Fruit fly (Drosophila melanogaster): ENCODE results near the gene CG5849.
A peak's percentile ranks its signal among the peaks of the same experiment; 100 is the strongest.

Gene CG5849

DNA sequence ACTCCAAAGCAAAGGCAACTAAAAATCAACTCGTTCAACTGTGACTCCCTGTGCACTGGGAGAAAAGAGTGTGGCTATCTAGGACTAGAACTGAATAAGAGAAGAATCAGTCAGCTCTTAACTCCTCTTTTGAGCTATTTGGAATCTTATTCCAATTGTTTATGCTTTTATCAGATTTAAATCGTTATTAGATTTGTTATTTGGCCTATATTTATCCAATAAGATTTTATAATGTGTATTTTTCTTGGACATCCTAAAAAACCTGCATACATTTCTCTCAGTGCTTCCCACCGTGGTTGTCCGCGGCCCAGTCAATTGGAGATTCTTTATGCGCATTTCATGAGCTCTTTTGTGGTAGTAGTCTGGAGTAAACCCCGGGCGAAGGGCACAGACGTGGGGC is 41.5 kb downstream of the CG5849 start (continued):
- TF ChIP-seq CG31627 (GFP tag; optimal IDR thresholded peaks at IDR 0.05) (peak; percentile 93), CG3032 (tag; optimal IDR thresholded peaks at IDR 0.05) (peak; percentile 95), CG6808 (GFP tag; optimal IDR thresholded peaks at IDR 0.05) (peak; percentile 93), CG6854 (GFP tag; optimal IDR thresholded peaks at IDR 0.05) (peak; percentile 74), Met (GFP tag; optimal IDR thresholded peaks at IDR 0.05) (peak; percentile 92), Sox102F (GFP tag; optimal IDR thresholded peaks at IDR 0.05) (peak; percentile 93), CG7368 (GFP tag; optimal IDR thresholded peaks at IDR 0.05) (peak; percentile 88), CG6276 (GFP tag; optimal IDR thresholded peaks at IDR 0.05) (peak; percentile 74), Hr38 (GFP tag; optimal IDR thresholded peaks at IDR 0.05) (no peak), Ets96B (tag; optimal IDR thresholded peaks at IDR 0.05) (peak; percentile 95), Hr4 (GFP tag; optimal IDR thresholded peaks at IDR 0.05) (peak; percentile 85), lz (GFP tag; optimal IDR thresholded peaks at IDR 0.05) (peak; percentile 89), dsx (GFP tag; optimal IDR thresholded peaks at IDR 0.05; ENCODE audit: poor library complexity, severe bottlenecking) (peak; percentile 92), Ets21C (GFP tag; optimal IDR thresholded peaks at IDR 0.05) (peak; percentile 83), ss (GFP tag; optimal IDR thresholded peaks at IDR 0.05) (peak; percentile 90 to 94), svp (GFP tag) (peak; percentile 95), acj6 (GFP tag; optimal IDR thresholded peaks at IDR 0.05) (peak; percentile 95), CG8632 (GFP tag; optimal IDR thresholded peaks at IDR 0.05) (peak; percentile 89), Eip78C (GFP tag) (peak; percentile 99), CG8119 (GFP tag; IDR thresholded peaks at IDR 0.05) (peak; percentile 87), esn (GFP tag; optimal IDR thresholded peaks at IDR 0.05) (peak; percentile 95), OdsH (GFP tag; optimal IDR thresholded peaks at IDR 0.05) (peak; percentile 93), Eip93F (GFP tag; optimal IDR thresholded peaks at IDR 0.05) (peak; percentile 29), CG11294 (GFP tag; IDR thresholded peaks at IDR 0.05) (peak; percentile 74), Sox15 (GFP tag; optimal IDR thresholded peaks at IDR 0.05) (peak; percentile 88), fkh (GFP tag; optimal IDR thresholded peaks at IDR 0.05) (no peak), Sox14 (GFP tag; optimal IDR thresholded peaks at IDR 0.05) (peak; percentile 94), net (GFP tag; optimal IDR thresholded peaks at IDR 0.05) (peak; percentile 91), CG6163 (GFP tag; IDR thresholded peaks at IDR 0.05) (peak; percentile 87), CG9139 (GFP tag; optimal IDR thresholded peaks at IDR 0.05) (peak; percentile 82), dac (GFP tag; optimal IDR thresholded peaks at IDR 0.05) (peak; percentile 38), CG10631 (GFP tag; optimal IDR thresholded peaks at IDR 0.05) (peak; percentile 94), salr (GFP tag; optimal IDR thresholded peaks at IDR 0.05) (peak; percentile 74 to 85), Hr39 (GFP tag; optimal IDR thresholded peaks at IDR 0.05) (peak; percentile 93), eg (GFP tag; IDR thresholded peaks at IDR 0.05) (peak; percentile 80), topi (GFP tag; optimal IDR thresholded peaks at IDR 0.05) (peak; percentile 93), Gug (GFP tag; IDR thresholded peaks at IDR 0.05) (peak; percentile 77), vri (GFP tag; optimal IDR thresholded peaks at IDR 0.05) (peak; percentile 87), Lpt (GFP tag; optimal IDR thresholded peaks at IDR 0.05) (peak; percentile 77)

DNA sequence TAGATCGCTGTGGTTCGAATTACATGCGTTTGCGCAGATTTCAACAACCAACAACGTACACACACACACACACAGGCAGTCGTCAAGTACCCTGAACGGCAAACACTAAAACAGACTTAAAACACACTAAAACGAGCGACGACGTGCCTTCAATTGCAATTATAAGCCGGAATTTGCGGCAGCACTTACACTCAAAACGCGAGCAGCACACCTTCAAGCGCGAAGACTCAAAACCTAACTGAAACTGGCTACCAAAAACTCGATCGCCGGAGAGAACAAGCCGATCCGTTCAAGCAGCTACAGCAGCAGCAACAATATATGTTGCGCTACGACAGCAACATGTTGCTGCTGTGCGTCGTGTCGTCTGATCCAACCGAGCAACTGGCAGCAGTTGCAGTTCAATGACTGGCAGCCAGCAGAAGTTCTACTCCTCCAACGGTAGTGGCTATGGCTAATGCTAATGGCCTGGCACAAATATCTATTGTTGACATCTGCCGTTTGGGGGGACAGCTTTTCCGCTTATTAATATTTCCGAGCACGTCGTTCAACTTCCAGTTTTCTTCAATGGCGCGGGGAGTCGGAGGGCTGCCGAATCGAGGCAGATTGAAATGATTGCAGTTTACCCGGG is 42.5 kb downstream of the CG5849 start, which contains the start of gene tsl:
Gene tsl, minus strand, starts transcription at position 242 of the 628 bp plus-strand sequence.
- TF ChIP-seq Eip78C (GFP tag) (peak; percentile 48), svp (GFP tag) (peak; percentile 85), CG15336 (GFP tag; IDR thresholded peaks at IDR 0.05) (no peak), dsx (GFP tag; optimal IDR thresholded peaks at IDR 0.05; ENCODE audit: poor library complexity, severe bottlenecking) (peak; percentile 45), vri (GFP tag; optimal IDR thresholded peaks at IDR 0.05) (no peak), ss (GFP tag; optimal IDR thresholded peaks at IDR 0.05) (peak in 1 of 2 experiments; percentile 4), CG3919 (GFP tag; optimal IDR thresholded peaks at IDR 0.05) (peak; percentile 8), CG6276 (GFP tag; optimal IDR thresholded peaks at IDR 0.05) (peak; percentile 49)
